Worm (Caenorhabditis elegans): ENCODE data around the gene col-175.

DNA sequence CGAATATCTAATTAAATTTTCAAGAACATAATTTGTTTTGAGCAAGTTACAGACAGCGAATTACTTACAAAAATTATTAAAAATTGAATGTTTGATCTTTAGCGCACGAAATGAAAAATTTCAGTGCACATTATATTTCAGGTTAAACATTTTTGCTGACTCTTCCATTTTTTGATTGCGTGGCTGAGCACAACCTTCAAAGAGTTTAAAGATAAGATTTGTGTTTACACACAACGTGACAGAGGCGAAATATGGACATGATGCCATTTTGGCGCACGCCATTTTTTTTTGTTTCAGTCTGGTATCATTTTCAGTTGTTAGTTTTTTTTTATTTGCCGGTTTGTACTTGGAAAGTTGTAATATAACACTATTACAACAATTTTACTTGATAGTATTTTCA, 21.7 kb downstream of the col-175 start:
- no peak for TF ChIP-seq hlh-6 (tag; optimal IDR thresholded peaks at IDR 0.05)
- no peak for TF ChIP-seq ceh-9 (tag; optimal IDR thresholded peaks at IDR 0.05)
- no peak for TF ChIP-seq ceh-14 (tag; optimal IDR thresholded peaks at IDR 0.05)
- TF ChIP-seq pag-3 (tag; optimal IDR thresholded peaks at IDR 0.05; ENCODE audit: borderline replicate concordance): no peak
- no peak for TF ChIP-seq gmeb-2 (tag; optimal IDR thresholded peaks at IDR 0.05)
- no peak for TF ChIP-seq sox-4 (tag; optimal IDR thresholded peaks at IDR 0.05)
- TF ChIP-seq ceh-19 (GFP tag; optimal IDR thresholded peaks at IDR 0.05): no peak
- TF ChIP-seq fkh-6 (tag; optimal IDR thresholded peaks at IDR 0.05): no peak
